Worm (Caenorhabditis elegans) whole organism, L4 larva: ENCODE measurements around the gene srw-143.
"Not testable (repeated sequence)": the region's sequence is repeated elsewhere in the genome, so short reads cannot be mapped to it uniquely, and the experiment has no call there.

Experiments used
- T26A8.4 ChIP-seq: fragments of 200-800 bp; sonication (Bioruptor generic); IDR thresholded peaks from 2 replicates; pipeline ENCODE4 v1.3.6; 2022; ENCODE audit warnings: missing genetic modification characterization, missing compliant biosample characterization
- Y48G9A.11 ChIP-seq: fragments of 200-800 bp; sonication (Bioruptor generic); IDR thresholded peaks from 2 replicates; pipeline ENCODE4 v1.3.6; 2022; ENCODE audit warnings: missing genetic modification reagents, missing genetic modification characterization, missing compliant biosample characterization
- Y75B8A.6 ChIP-seq: fragments of 200-800 bp; sonication (Bioruptor generic); IDR thresholded peaks from 2 replicates; pipeline ENCODE4 v1.3.6; 2022; ENCODE audit warnings: missing genetic modification reagents, missing genetic modification characterization, missing compliant biosample characterization
- aha-1 ChIP-seq: fragments of 150-350 bp; peaks from one replicate; lab custom pipeline; 2014; ENCODE audit warnings: missing biosample characterization, missing genetic modification characterization
- ceh-28 ChIP-seq: fragments of 150-350 bp; optimal IDR thresholded peaks from 2 replicates; lab custom pipeline; 2014; ENCODE audit warnings: missing biosample characterization, missing genetic modification reagents, missing genetic modification characterization
- ceh-82 ChIP-seq: sonication (generic microtip); optimal IDR thresholded peaks from 2 replicates; lab custom pipeline; 2017; ENCODE audit warnings: missing biosample characterization, missing genetic modification characterization
- ces-1 ChIP-seq: fragments of 150-350 bp; sonication (generic microtip); optimal IDR thresholded peaks from 4 replicates; lab custom pipeline; 2014; ENCODE audit warnings: missing biosample characterization, missing genetic modification reagents, missing genetic modification characterization
- ctbp-1 ChIP-seq: fragments of 200-800 bp; sonication (Bioruptor generic); IDR thresholded peaks from 2 replicates; pipeline ENCODE4 v1.3.6; 2022; ENCODE audit warnings: missing genetic modification reagents, missing genetic modification characterization, missing compliant biosample characterization
- daf-12 ChIP-seq: fragments of 150-350 bp; optimal IDR thresholded peaks from 2 replicates; lab custom pipeline; 2014; ENCODE audit warnings: missing biosample characterization, missing genetic modification reagents, missing genetic modification characterization
- daf-16 ChIP-seq, 3 experiments: sonication (generic microtip); optimal IDR thresholded peaks; 2 replicates each; lab custom pipeline; 2016 to 2017; ENCODE audit warnings: missing genetic modification characterization in 3 of 3, missing genetic modification reagents in 3 of 3, mild to moderate bottlenecking in 2 of 3, missing compliant biosample characterization in 2 of 3, missing biosample characterization in 1 of 3, moderate library complexity in 1 of 3
- dmd-8 ChIP-seq: fragments of 200-800 bp; sonication (Bioruptor generic); IDR thresholded peaks from 2 replicates; pipeline ENCODE4 v1.3.6; 2022; ENCODE audit warnings: missing genetic modification characterization, missing compliant biosample characterization
- dve-1 ChIP-seq: sonication (generic microtip); optimal IDR thresholded peaks from 2 replicates; lab custom pipeline; 2017; ENCODE audit warnings: antibody characterized with exemption, mild to moderate bottlenecking, missing genetic modification characterization, missing compliant biosample characterization; ENCODE audit not compliant: insufficient read depth
- fkh-10 ChIP-seq: fragments of 150-350 bp; optimal IDR thresholded peaks from 2 replicates; lab custom pipeline; 2014; ENCODE audit warnings: missing biosample characterization, missing genetic modification reagents, missing genetic modification characterization
- gei-8 ChIP-seq: fragments of 200-800 bp; sonication (Bioruptor generic); optimal IDR thresholded peaks from 2 replicates; lab custom pipeline; 2018; ENCODE audit warnings: mild to moderate bottlenecking, missing genetic modification characterization, missing compliant biosample characterization
- hlh-30 ChIP-seq: sonication (generic microtip); optimal IDR thresholded peaks from 2 replicates; lab custom pipeline; 2017; ENCODE audit warnings: antibody characterized with exemption, mild to moderate bottlenecking, missing genetic modification characterization, missing compliant biosample characterization; ENCODE audit not compliant: insufficient read depth
- lin-15B ChIP-seq: fragments of 150-350 bp; sonication (generic microtip); optimal IDR thresholded peaks from 3 replicates; lab custom pipeline; 2014; ENCODE audit warnings: missing biosample characterization, missing genetic modification characterization
- lir-3 ChIP-seq: sonication (generic microtip); optimal IDR thresholded peaks from 2 replicates; lab custom pipeline; 2016; ENCODE audit warnings: mild to moderate bottlenecking, missing genetic modification characterization, missing compliant biosample characterization
- madf-5 ChIP-seq, 2 experiments: fragments of 200-800 bp; sonication (Bioruptor generic); IDR thresholded peaks; 2 replicates each; pipeline ENCODE4 v1.3.6; 2022; ENCODE audit warnings: missing compliant biosample characterization in 2 of 2, missing genetic modification characterization in 2 of 2
- mes-2 ChIP-seq: sonication (generic microtip); optimal IDR thresholded peaks from 2 replicates; lab custom pipeline; 2016; ENCODE audit warnings: missing genotype, mild to moderate bottlenecking, missing genetic modification characterization, missing compliant biosample characterization; ENCODE audit not compliant: poor library complexity, severe bottlenecking
- mxl-2 ChIP-seq: fragments of 200-800 bp; sonication (Bioruptor generic); conservative IDR thresholded peaks from 2 replicates; pipeline ENCODE4 v1.3.6; 2022; ENCODE audit warnings: missing genetic modification reagents, missing genetic modification characterization, missing compliant biosample characterization
- nhr-237 ChIP-seq: sonication (generic microtip); optimal IDR thresholded peaks from 2 replicates; lab custom pipeline; 2017; ENCODE audit warnings: missing biosample characterization, missing genetic modification characterization
- nhr-28 ChIP-seq: fragments of 150-350 bp; optimal IDR thresholded peaks from 2 replicates; lab custom pipeline; 2014; ENCODE audit warnings: missing biosample characterization, missing genetic modification characterization
- nhr-77 ChIP-seq: fragments of 150-350 bp; optimal IDR thresholded peaks from 2 replicates; lab custom pipeline; 2014; ENCODE audit warnings: missing biosample characterization, missing genetic modification characterization
- rbr-2 ChIP-seq: sonication (generic microtip); optimal IDR thresholded peaks from 2 replicates; lab custom pipeline; 2016; ENCODE audit warnings: missing genotype, missing genetic modification characterization, missing compliant biosample characterization
- sdz-12 ChIP-seq: fragments of 200-800 bp; sonication (Bioruptor generic); optimal IDR thresholded peaks from 2 replicates; lab custom pipeline; 2018; ENCODE audit warnings: mild to moderate bottlenecking, missing genetic modification characterization, missing compliant biosample characterization
- set-16 ChIP-seq: fragments of 200-800 bp; sonication (Bioruptor generic); IDR thresholded peaks from 2 replicates; pipeline ENCODE4 v1.3.6; 2022; ENCODE audit warnings: missing genetic modification reagents, missing genetic modification characterization, missing compliant biosample characterization
- snpc-1.2 ChIP-seq: fragments of 200-800 bp; sonication (Bioruptor generic); IDR thresholded peaks from 2 replicates; pipeline ENCODE4 v1.3.6; 2022; ENCODE audit warnings: missing genetic modification reagents, missing genetic modification characterization, missing compliant biosample characterization
- snpc-4 ChIP-seq: fragments of 150-350 bp; optimal IDR thresholded peaks from 2 replicates; lab custom pipeline; 2014; ENCODE audit warnings: missing biosample characterization, missing genetic modification characterization
- unc-130 ChIP-seq: sonication (generic microtip); optimal IDR thresholded peaks from 2 replicates; lab custom pipeline; 2016; ENCODE audit warnings: missing genetic modification reagents, missing genetic modification characterization, missing compliant biosample characterization
- unc-39 ChIP-seq: sonication (generic microtip); optimal IDR thresholded peaks from 2 replicates; lab custom pipeline; 2017; ENCODE audit warnings: missing biosample characterization, missing genetic modification characterization
- unc-62 ChIP-seq, 3 experiments: fragments of 150-350 bp in 1 of 3; sonication (generic microtip); optimal IDR thresholded peaks in 2 of 3; peaks in 1 of 3; 1 replicate in 1 of 3; 2 replicates in 2 of 3; lab custom pipeline; 2014 to 2017; ENCODE audit warnings: missing biosample characterization in 3 of 3, missing genetic modification characterization in 3 of 3, missing genetic modification reagents in 3 of 3, missing genotype in 1 of 3
- zfp-2 ChIP-seq: sonication (generic microtip); optimal IDR thresholded peaks from 2 replicates; lab custom pipeline; 2016; ENCODE audit warnings: mild to moderate bottlenecking, missing genetic modification characterization, missing compliant biosample characterization
- zip-11 ChIP-seq: fragments of 200-800 bp; sonication (Bioruptor generic); IDR thresholded peaks from 2 replicates; pipeline ENCODE4 v1.3.6; 2022; ENCODE audit warnings: missing genetic modification characterization, missing compliant biosample characterization

The srw-143 gene

DNA sequence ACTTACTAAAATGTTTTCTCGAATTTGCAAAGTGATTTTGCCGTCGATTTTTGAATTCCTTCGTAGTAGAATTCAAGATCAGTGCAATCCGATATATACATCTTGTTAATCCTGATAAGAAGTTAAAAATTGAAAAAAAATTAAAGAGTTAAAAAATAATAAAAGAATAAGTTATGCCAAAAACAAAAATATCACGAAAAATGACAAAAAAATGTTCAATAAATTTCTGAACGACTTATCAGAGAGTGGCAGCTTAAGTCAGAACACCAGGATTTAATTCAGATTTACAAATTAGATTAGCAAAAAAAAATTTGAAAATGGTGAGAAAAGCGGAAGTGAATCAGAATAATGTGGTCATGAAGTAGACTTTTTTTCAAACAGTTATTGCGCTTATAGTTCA lies 34.0 kb upstream of the srw-143 start, which contains the start of gene srw-123:
Gene srw-123 (minus strand): TSS at position 101 of the 400 bp plus-strand sequence.
- not testable (repeated sequence) for TF ChIP-seq set-16; madf-5 (GFP tag; IDR thresholded peaks at IDR 0.05; lab: Robert Waterston, UW); lin-15B (tag; lab: Kevin White, UChicago)

DNA sequence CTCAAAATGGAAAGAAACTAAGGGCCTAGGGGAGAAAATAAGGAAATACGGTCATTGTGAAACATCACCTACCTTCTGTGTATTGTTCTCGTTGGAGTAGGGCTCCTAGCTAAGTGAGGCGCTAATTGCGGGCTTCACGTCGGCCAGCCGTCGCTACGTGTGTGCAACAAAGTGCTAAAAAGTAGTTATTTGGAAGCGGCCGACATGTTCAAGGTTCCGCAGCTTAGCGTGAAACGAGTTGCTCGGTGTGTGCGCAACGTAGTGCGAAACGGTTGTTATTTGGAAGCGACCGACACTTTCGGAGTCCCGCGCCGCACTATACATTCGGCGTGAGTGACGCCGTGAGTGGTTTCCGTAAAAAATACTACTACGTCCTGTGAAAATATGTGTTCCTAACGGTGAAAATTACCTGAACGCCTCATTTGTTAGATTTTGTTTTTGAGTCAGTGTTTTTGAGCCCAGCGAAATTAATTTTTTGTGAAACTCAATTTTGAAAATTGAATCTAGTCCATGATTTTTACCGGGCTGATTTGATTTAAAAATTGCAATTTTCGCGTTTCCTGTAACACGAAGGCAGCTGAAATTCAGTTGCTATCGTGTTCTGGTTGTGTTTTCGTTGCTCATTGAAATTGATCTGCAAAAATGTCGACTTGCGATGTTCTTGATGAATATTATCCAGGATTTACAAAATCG lies 30.1 kb upstream of the srw-143 start, which contains the start of gene srw-129:
Gene srw-129 (plus strand): TSS at position 643 of the 693 bp plus-strand sequence.
- no peak for TF ChIP-seq T26A8.4 (GFP tag; lab: Robert Waterston, UW)
- TF ChIP-seq Y48G9A.11 (GFP tag; lab: Robert Waterston, UW), result 0 out of 2 replicates have a peak, but pooled peaks have one; percentile 54
- TF ChIP-seq zip-11 (GFP tag; lab: Robert Waterston, UW), result no peak
- TF ChIP-seq lin-15B (tag; lab: Kevin White, UChicago), result no peak
- TF ChIP-seq daf-16 (GFP tag; optimal IDR thresholded peaks at IDR 0.05; lab: Kevin White, UChicago), result no peak
- TF ChIP-seq daf-16 (tag; optimal IDR thresholded peaks at IDR 0.05; lab: Kevin White, UChicago), result no peak
- 0 out of 2 replicates have a peak, but pooled peaks have one; percentile 19 for TF ChIP-seq snpc-1.2 (GFP tag; lab: Robert Waterston, UW)
- no peak for TF ChIP-seq daf-12 (tag; lab: Kevin White, UChicago)
- TF ChIP-seq aha-1 (tag; lab: Kevin White, UChicago), result peak; percentile 91
- TF ChIP-seq hlh-30 (tag; lab: Kevin White, UChicago), result no peak

DNA sequence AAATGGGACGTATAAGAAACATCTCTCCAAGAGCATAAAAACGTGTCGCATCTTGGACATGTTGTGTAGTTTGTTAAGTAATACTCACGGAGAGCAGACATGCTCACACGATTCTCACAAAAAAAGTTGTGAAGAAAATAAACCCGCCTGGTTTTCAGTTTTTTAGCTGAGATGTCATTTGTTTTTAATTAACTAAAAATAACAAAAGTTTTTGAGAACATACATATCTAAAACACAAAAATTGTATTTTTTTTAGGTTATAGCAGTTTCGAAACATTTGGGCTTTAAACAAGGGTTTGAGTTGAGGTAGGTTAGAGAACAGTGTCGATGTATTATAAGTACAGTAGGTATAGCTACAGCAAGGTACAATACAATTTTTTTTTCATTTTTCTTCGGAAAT lies 23.5 kb upstream of the srw-143 start, which contains the start of gene srh-88:
Gene srh-88 (minus strand): TSS at position 101 of the 400 bp plus-strand sequence.
- TF ChIP-seq lin-15B (tag; lab: Kevin White, UChicago) (no peak), daf-12 (tag; lab: Kevin White, UChicago) (no peak), mxl-2 (no peak), ces-1 (no peak), fkh-10 (GFP tag; lab: Kevin White, UChicago) (no peak), ctbp-1 (GFP tag; lab: Robert Waterston, UW) (no peak), mes-2 (tag; lab: Kevin White, UChicago) (no peak), T26A8.4 (GFP tag; lab: Robert Waterston, UW) (no peak), snpc-4 (no peak), ceh-82 (tag; lab: Kevin White, UChicago) (no peak), dmd-8 (no peak), gei-8 (GFP tag; lab: Kevin White, UChicago) (no peak), dve-1 (tag; lab: Kevin White, UChicago) (no peak), sdz-12 (no peak), unc-39 (no peak), unc-130 (GFP tag; lab: Kevin White, UChicago) (no peak), nhr-237 (tag; lab: Kevin White, UChicago) (no peak)
- TF ChIP-seq, all 104 proteins: peak for 0

DNA sequence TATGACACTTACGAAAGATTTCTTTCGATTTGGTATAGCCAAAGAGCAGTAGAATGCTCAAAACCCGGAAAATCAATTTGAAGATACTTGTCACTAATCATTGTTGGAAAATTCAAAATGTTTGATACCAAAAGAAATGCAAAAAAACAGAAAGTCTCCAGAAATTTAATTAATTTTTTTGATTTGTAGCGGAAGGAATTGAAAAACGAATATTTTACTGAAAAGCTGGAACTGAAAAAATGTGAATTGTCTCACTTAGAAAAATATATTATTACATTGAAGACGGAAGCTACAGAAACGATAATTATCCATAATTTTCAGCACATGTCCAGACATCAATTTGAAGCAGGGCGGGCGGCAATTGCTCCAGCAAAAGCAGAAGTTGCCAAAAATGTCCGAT lies 21.7 kb upstream of the srw-143 start, which contains the start of gene srw-138:
Gene srw-138 (minus strand): TSS at position 101 of the 400 bp plus-strand sequence.
- peak in 1 of 2 experiments; percentile 60 for TF ChIP-seq unc-62 (GFP tag; optimal IDR thresholded peaks at IDR 0.05 in 1 of 2; lab: Kevin White, UChicago)
- TF ChIP-seq unc-62 (tag; optimal IDR thresholded peaks at IDR 0.05; lab: Kevin White, UChicago), result no peak
- TF ChIP-seq aha-1 (tag; lab: Kevin White, UChicago), result peak; percentile 40
- no peak for TF ChIP-seq nhr-28 (tag; lab: Kevin White, UChicago)
- TF ChIP-seq lir-3 (tag; lab: Kevin White, UChicago), result no peak
- TF ChIP-seq Y75B8A.6 (GFP tag; lab: Robert Waterston, UW), result no peak
- no peak for TF ChIP-seq nhr-77 (tag; lab: Kevin White, UChicago)
- no peak for TF ChIP-seq rbr-2
- no peak for TF ChIP-seq ceh-28
- TF ChIP-seq zfp-2, result no peak
- TF ChIP-seq daf-12 (tag; lab: Kevin White, UChicago), result no peak
- TF ChIP-seq, all 104 proteins: peak for 2
